Worm (Caenorhabditis elegans) whole organism, midembryonic: ENCODE data around the gene catp-4.

Experiments
- T22C8.4 ChIP-seq: fragments of 200-800 bp; sonication (Bioruptor generic); IDR thresholded peaks from 2 replicates; pipeline ENCODE4 v1.3.6; 2022; ENCODE audit warnings: missing genetic modification characterization, missing compliant biosample characterization
- cog-1 ChIP-seq: sonication (generic microtip); optimal IDR thresholded peaks from 2 replicates; lab custom pipeline; 2016; ENCODE audit warnings: missing genetic modification characterization, missing compliant biosample characterization
- flt-1 ChIP-seq: fragments of 200-800 bp; sonication (Bioruptor generic); IDR thresholded peaks from 2 replicates; pipeline ENCODE4 v1.3.6; 2022; ENCODE audit warnings: missing genetic modification characterization, missing compliant biosample characterization
- klf-2 ChIP-seq: fragments of 200-800 bp; sonication (Bioruptor generic); conservative IDR thresholded peaks from 2 replicates; pipeline ENCODE4 v1.3.6; 2022; ENCODE audit warnings: missing genetic modification reagents, missing genetic modification characterization, missing compliant biosample characterization
- med-1 ChIP-seq: sonication (generic microtip); optimal IDR thresholded peaks from 2 replicates; lab custom pipeline; 2017; ENCODE audit warnings: missing genetic modification characterization, mild to moderate bottlenecking, missing compliant biosample characterization, antibody characterized with exemption, missing genetic modification reagents; ENCODE audit not compliant: insufficient read depth
- ref-1 ChIP-seq: fragments of 200-800 bp; sonication (Bioruptor generic); conservative IDR thresholded peaks from 2 replicates; pipeline ENCODE4 v1.3.6; 2022; ENCODE audit warnings: missing genetic modification reagents, missing genetic modification characterization, missing compliant biosample characterization
- tab-1 ChIP-seq: fragments of 200-800 bp; sonication (Bioruptor generic); IDR thresholded peaks from 2 replicates; pipeline ENCODE4 v1.3.6; 2022; ENCODE audit warnings: missing genetic modification characterization, missing compliant biosample characterization
- ztf-23 ChIP-seq: fragments of 200-800 bp; sonication (Bioruptor generic); IDR thresholded peaks from 2 replicates; pipeline ENCODE4 v1.3.6; 2022; ENCODE audit warnings: missing genetic modification reagents, missing genetic modification characterization, missing compliant biosample characterization
- ztf-29 ChIP-seq: fragments of 200-800 bp; sonication (Bioruptor generic); IDR thresholded peaks from 2 replicates; pipeline ENCODE4 v1.3.6; 2022; ENCODE audit warnings: missing genetic modification reagents, missing genetic modification characterization, missing compliant biosample characterization

Gene catp-4

DNA sequence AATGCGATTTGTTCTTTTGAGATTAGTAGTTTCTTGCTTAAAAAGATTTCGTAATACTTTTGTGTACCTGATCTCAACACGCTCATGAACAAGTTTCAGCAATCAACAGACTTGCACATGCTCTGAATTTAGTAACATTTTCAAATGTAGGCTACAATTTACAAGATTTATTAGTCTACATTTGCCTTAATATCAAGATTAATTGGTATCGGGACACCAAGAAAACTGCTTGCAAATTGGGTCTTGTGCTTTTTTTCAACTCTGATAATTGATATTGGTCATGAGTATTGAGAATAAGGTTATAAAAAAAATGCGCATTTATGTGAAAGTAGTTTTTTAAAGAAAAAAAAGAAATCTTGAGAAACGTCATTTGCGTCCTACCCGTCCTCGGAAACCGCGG lies 752 bp upstream of the catp-4 start:
- TF ChIP-seq ref-1 (GFP tag; lab: Robert Waterston, UW), result no peak
- no peak for TF ChIP-seq tab-1 (GFP tag; lab: Robert Waterston, UW)
- TF ChIP-seq T22C8.4, result no peak
- no peak for TF ChIP-seq klf-2 (GFP tag; lab: Robert Waterston, UW)
- no peak for TF ChIP-seq flt-1 (GFP tag; lab: Robert Waterston, UW)
- TF ChIP-seq med-1 (GFP tag; lab: Kevin White, UChicago), result no peak
- no peak for TF ChIP-seq ztf-23
- TF ChIP-seq ztf-29, result no peak
- TF ChIP-seq cog-1 (tag; lab: Kevin White, UChicago), result no peak

DNA sequence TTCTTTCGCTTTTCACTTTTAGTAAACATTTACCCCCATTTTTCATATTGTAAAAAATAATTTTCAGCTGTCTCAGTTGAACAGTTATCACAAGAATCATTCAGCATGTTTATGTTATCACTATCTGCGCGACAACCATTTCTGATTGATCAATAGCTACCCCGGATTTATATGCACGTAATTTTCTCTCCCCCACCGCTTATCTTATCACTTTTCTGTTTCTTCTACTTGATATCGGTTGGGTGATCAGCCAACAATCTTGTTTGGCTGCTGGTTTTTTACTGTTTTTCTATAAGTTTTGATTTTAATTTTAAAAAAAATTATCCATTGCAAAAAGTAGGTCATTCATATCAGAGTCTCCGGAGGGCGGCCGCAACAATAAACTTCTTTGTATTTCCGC lies 4.4 kb downstream of the catp-4 start:
- TF ChIP-seq tab-1 (GFP tag; lab: Robert Waterston, UW) (no peak), ref-1 (GFP tag; lab: Robert Waterston, UW) (no peak), med-1 (GFP tag; lab: Kevin White, UChicago) (no peak), flt-1 (GFP tag; lab: Robert Waterston, UW) (no peak), T22C8.4 (no peak), ztf-29 (no peak), cog-1 (tag; lab: Kevin White, UChicago) (no peak), klf-2 (GFP tag; lab: Robert Waterston, UW) (no peak), ztf-23 (no peak)

DNA sequence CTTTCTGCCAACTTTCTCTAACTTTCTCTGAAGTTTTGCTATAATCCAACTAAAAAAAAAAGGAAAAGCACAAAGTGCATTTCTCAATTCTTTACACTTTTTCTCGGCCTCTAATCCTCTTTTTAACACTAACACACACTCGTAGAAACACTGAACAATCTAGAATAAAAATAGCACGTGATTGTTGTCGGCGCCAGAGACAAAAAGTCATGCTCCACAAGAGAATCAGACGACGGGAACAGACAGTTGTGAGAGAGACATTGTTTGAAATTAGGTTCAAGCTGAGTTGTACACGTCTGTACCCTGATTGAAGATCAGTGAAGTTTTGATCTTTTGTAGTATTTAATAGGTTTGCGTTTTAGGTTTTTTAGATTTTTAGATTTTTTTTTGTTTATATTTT lies 5.0 kb downstream of the catp-4 start:
- TF ChIP-seq flt-1 (GFP tag; lab: Robert Waterston, UW), result no peak
- no peak for TF ChIP-seq tab-1 (GFP tag; lab: Robert Waterston, UW)
- no peak for TF ChIP-seq ztf-23
- TF ChIP-seq klf-2 (GFP tag; lab: Robert Waterston, UW), result no peak
- TF ChIP-seq T22C8.4, result no peak
- TF ChIP-seq ztf-29, result no peak

DNA sequence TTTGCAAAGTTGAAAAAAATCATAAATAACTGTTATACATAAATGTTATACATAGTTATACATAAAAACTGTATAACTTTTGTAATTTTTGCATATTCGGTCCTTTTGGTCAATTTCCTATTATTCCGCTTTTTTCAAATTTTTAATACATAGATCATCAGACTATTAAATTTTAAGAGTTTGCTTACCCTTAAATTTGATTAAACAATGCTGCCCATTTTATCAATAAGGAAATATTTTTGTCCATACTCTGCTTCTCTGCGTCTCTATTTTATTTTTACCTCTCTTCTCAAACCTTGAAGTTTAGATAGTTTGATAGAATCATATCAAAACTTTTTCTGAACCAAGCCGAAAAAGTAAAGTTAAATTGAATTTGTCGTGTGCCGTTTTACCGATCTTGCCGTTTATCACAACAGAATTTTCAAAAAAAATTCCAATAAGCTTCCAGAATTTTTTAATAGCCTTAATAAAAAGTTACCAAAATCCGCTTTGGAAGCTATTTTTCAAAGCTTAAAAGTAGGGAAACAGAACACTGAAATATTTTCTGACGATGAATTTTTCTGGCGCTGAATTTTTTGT lies 6.0 kb downstream of the catp-4 start:
- TF ChIP-seq ref-1 (GFP tag; lab: Robert Waterston, UW), result no peak

DNA sequence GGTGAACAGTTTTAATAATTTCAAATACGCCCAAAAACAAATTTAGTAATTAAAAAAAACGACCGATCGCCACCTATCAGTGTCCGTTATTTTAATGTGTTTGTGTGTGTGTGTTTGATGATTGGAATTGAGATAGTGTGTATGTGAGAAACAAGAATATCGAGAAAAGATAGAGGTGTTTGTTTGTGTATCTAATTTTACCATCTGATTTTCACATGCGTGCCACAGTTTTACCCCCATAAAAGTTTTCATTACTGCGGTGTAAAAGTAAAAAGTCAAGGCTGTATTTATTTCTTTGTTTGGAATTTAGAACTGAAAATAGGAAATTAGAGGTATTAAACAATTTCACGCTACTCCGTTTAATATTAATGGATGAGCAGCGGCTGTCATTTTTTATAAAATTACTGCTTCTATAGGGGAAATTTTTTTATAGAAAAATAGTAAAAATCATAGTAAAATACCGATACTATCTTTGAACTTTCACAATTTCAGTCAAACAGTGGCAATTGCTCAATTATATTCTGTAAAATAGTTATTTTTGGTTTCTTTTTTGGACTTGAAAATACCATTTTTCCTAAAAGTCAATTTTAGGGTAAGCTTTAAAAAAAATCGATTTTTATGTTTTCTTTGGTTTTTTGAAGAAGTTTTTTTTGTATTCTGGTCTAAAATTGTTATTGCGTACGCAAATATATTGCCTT lies 6.7 kb downstream of the catp-4 start:
- TF ChIP-seq ref-1 (GFP tag; lab: Robert Waterston, UW) (no peak), T22C8.4 (no peak), flt-1 (GFP tag; lab: Robert Waterston, UW) (no peak), ztf-23 (no peak), cog-1 (tag; lab: Kevin White, UChicago) (no peak), klf-2 (GFP tag; lab: Robert Waterston, UW) (no peak), tab-1 (GFP tag; lab: Robert Waterston, UW) (no peak), ztf-29 (no peak), med-1 (GFP tag; lab: Kevin White, UChicago) (no peak)

DNA sequence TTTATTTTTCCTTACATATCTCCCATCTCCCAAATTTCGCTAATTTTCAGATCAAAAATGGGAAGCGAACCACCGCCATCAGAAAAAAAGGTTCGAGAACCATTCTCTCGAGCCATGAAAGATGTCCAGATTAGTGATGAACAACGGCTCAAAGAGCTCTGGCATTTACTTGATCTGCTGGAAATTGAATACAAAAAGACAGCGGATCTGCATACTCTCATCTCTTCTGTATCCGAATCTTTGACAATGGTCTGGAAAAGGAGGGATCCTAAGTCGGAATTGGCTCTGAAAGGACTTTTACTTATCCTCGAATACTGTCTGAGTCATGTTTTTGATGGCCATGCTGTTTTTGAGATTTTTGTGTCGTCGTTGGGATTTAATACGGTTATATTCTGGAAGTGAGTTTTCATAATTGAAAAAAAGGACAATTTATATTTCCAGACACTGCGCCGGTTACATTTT lies 7.5 kb downstream of the catp-4 start, which contains the start of gene tps-2:
tps-2 (plus strand) TSS at position 51 of the 462 bp plus-strand sequence.
- no peak for TF ChIP-seq med-1 (GFP tag; lab: Kevin White, UChicago)
- TF ChIP-seq klf-2 (GFP tag; lab: Robert Waterston, UW), result no peak
- no peak for TF ChIP-seq tab-1 (GFP tag; lab: Robert Waterston, UW)
- TF ChIP-seq ztf-29, result no peak
- no peak for TF ChIP-seq T22C8.4
- no peak for TF ChIP-seq ztf-23
- no peak for TF ChIP-seq flt-1 (GFP tag; lab: Robert Waterston, UW)
- TF ChIP-seq ref-1 (GFP tag; lab: Robert Waterston, UW), result no peak
- TF ChIP-seq cog-1 (tag; lab: Kevin White, UChicago), result no peak

DNA sequence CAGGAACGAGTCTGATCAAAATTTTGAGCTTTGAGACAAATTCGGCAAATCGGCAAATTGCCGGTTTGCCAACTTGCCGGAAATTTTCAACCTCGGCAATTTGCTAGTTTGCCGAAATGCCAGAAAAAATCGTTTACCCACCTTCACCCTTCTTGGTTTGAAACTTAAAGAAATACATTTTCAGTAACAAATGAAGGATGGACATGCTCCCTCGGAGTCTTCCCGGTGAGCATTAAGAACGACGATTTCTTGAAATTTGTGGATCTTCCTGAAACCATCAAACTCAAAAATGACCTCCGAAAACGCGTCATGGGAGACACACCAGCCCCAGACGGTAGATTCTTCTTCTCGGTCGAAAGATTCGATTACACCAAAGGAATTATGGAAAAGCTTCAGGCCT lies 9.4 kb downstream of the catp-4 start:
- TF ChIP-seq tab-1 (GFP tag; lab: Robert Waterston, UW) (no peak), flt-1 (GFP tag; lab: Robert Waterston, UW) (no peak), med-1 (GFP tag; lab: Kevin White, UChicago) (no peak), T22C8.4 (no peak)

DNA sequence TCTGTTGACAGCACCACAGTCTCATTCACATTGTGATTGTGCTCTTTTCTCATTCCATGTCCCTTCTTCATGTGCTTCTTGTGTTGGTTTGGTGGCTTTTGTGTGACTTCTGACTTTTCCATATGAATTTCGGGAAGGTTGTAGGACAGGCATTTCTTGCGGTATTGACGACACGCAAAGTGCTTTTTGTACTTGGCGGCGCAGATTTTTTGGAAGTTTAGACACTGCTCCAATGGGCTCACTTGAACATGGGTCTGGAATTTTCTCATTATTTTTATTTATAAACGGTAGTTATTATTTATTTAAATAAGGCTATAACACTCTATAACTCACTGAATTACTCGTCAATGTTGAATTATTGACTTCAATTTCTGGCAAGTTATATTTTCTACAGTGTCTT lies 10.9 kb downstream of the catp-4 start:
- TF ChIP-seq med-1 (GFP tag; lab: Kevin White, UChicago), result no peak

DNA sequence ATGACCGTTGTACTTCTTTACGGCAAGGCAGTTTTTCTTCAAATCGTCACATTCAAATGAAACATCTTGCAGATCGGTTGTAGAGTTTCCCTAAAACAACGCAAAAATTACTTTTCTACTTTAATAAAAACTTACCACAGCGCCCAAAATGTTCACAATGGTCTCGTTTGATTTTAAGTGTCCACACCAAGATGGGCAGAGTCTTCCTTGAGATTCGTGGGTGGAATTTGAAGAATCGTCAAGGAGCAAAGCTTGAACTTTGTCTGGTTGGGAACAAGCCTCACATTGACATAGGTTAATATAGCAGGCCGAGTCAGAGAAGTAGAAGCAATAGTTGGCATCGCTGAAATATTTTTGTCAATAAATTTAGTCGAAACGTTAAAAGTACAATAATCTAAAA lies 11.6 kb downstream of the catp-4 start:
- TF ChIP-seq T22C8.4, result no peak
- TF ChIP-seq med-1 (GFP tag; lab: Kevin White, UChicago), result no peak
- no peak for TF ChIP-seq ztf-29
- TF ChIP-seq cog-1 (tag; lab: Kevin White, UChicago), result no peak
- TF ChIP-seq ref-1 (GFP tag; lab: Robert Waterston, UW), result no peak
- no peak for TF ChIP-seq ztf-23
- no peak for TF ChIP-seq klf-2 (GFP tag; lab: Robert Waterston, UW)
- TF ChIP-seq tab-1 (GFP tag; lab: Robert Waterston, UW), result no peak

DNA sequence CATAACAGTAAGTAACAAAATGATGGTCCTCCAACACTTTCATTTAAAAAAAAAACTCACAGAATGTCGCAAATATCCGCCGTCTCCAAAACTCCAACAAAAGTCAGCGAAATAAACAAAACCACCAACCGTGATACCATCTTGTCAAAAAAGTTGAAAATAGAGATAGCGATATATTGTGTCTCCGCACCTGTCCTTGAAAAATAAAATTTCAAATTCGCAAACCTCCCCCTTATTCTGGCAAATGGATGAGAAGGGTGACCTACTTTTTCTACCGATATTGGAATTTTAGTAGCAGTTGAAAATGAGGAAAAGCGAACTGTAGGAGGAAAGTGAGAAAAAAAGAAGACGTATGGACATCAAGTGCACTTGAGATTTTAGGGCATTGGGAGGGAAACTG lies 12.1 kb downstream of the catp-4 start, which contains the start of gene F19H8.2:
F19H8.2 (minus strand) TSS at position 391 of the 400 bp plus-strand sequence.
- TF ChIP-seq ref-1 (GFP tag; lab: Robert Waterston, UW), result no peak
- TF ChIP-seq tab-1 (GFP tag; lab: Robert Waterston, UW), result no peak
- TF ChIP-seq med-1 (GFP tag; lab: Kevin White, UChicago), result no peak
- TF ChIP-seq flt-1 (GFP tag; lab: Robert Waterston, UW), result no peak
- TF ChIP-seq cog-1 (tag; lab: Kevin White, UChicago), result no peak
- no peak for TF ChIP-seq ztf-23
- no peak for TF ChIP-seq klf-2 (GFP tag; lab: Robert Waterston, UW)
- no peak for TF ChIP-seq ztf-29
- TF ChIP-seq T22C8.4, result no peak
